Fruit fly (Drosophila melanogaster): ENCODE results near the gene eRF3.

Gene eRF3

dm6 chr2L:12487311-12487710 is 53.1 kb downstream of the eRF3 start (continued):
- TF ChIP-seq CG2199 (GFP tag; IDR thresholded peaks at IDR 0.05) (no peak), CHES-1-like (GFP tag; optimal IDR thresholded peaks at IDR 0.05) (no peak), CG11398 (GFP tag; optimal IDR thresholded peaks at IDR 0.05) (no peak), H2.0 (GFP tag; IDR thresholded peaks at IDR 0.05) (no peak), CG16863 (GFP tag; optimal IDR thresholded peaks at IDR 0.05) (no peak), ftz-f1 (GFP tag; optimal IDR thresholded peaks at IDR 0.05) (no peak), CG4328 (GFP tag; optimal IDR thresholded peaks at IDR 0.05) (no peak), Antp (GFP tag; optimal IDR thresholded peaks at IDR 0.05) (no peak), ap (GFP tag; IDR thresholded peaks at IDR 0.05) (no peak), CG11247 (GFP tag; IDR thresholded peaks at IDR 0.05) (no peak), ssp (GFP tag; IDR thresholded peaks at IDR 0.05) (no peak), CG6654 (GFP tag; optimal IDR thresholded peaks at IDR 0.05) (no peak), CG4730 (GFP tag; IDR thresholded peaks at IDR 0.05) (no peak), ind (GFP tag; optimal IDR thresholded peaks at IDR 0.05) (no peak), insv (GFP tag; optimal IDR thresholded peaks at IDR 0.05) (no peak), CG14050 (GFP tag; IDR thresholded peaks at IDR 0.05) (no peak), CG4424 (GFP tag; optimal IDR thresholded peaks at IDR 0.05) (no peak), pzg (GFP tag; optimal IDR thresholded peaks at IDR 0.05) (no peak), CG42726 (GFP tag; IDR thresholded peaks at IDR 0.05; ENCODE audit: partially characterized antibody) (no peak), sob (GFP tag; IDR thresholded peaks at IDR 0.05) (0 out of 2 replicates have a peak, but pooled peaks have one; percentile 21), crol (GFP tag; IDR thresholded peaks at IDR 0.05) (no peak), da (GFP tag; optimal IDR thresholded peaks at IDR 0.05) (no peak), CG12219 (GFP tag; optimal IDR thresholded peaks at IDR 0.05) (peak; percentile 44), CG13287 (GFP tag; IDR thresholded peaks at IDR 0.05; ENCODE audit: partially characterized antibody) (no peak), CG4707 (GFP tag; optimal IDR thresholded peaks at IDR 0.05) (peak; percentile 75), Hr51 (GFP tag; optimal IDR thresholded peaks at IDR 0.05) (peak in 1 of 2 experiments; percentile 12), Doc3 (GFP tag; IDR thresholded peaks at IDR 0.05; ENCODE audit: partially characterized antibody) (no peak), CG10462 (GFP tag; optimal IDR thresholded peaks at IDR 0.05) (peak; percentile 16), MTF-1 (GFP tag; optimal IDR thresholded peaks at IDR 0.05; ENCODE audit: borderline replicate concordance) (peak; percentile 69), CG6765 (GFP tag; optimal IDR thresholded peaks at IDR 0.05) (no peak), Usf (GFP tag; optimal IDR thresholded peaks at IDR 0.05) (no peak), CG34376 (GFP tag; optimal IDR thresholded peaks at IDR 0.05) (no peak), Myb (GFP tag; optimal IDR thresholded peaks at IDR 0.05) (no peak), CG12299 (tag; optimal IDR thresholded peaks at IDR 0.05) (no peak), CG2116 (GFP tag; optimal IDR thresholded peaks at IDR 0.05) (peak; percentile 22), CG6175 (GFP tag; IDR thresholded peaks at IDR 0.05) (no peak), CG10959 (GFP tag; IDR thresholded peaks at IDR 0.05) (no peak), CG14710 (tag; optimal IDR thresholded peaks at IDR 0.05) (peak; percentile 51), CG3065 (GFP tag; optimal IDR thresholded peaks at IDR 0.05) (no peak), CG17912 (GFP tag; optimal IDR thresholded peaks at IDR 0.05) (peak; percentile 70), tll (GFP tag; optimal IDR thresholded peaks at IDR 0.05) (peak in 1 of 2 experiments; percentile 52), CG15479 (GFP tag; optimal IDR thresholded peaks at IDR 0.05) (no peak), h (optimal IDR thresholded peaks at IDR 0.05) (no peak), NC2β (GFP tag; optimal IDR thresholded peaks at IDR 0.05) (no peak), CG14014 (GFP tag; IDR thresholded peaks at IDR 0.05) (no peak; the same call in 1 of the 2 replicates), CG4854 (GFP tag; optimal IDR thresholded peaks at IDR 0.05) (no peak), Med (GFP tag) (peak; percentile 42), CG2889 (GFP tag; IDR thresholded peaks at IDR 0.05) (no peak), peb (GFP tag; IDR thresholded peaks at IDR 0.05) (no peak), Stat92E (GFP tag; optimal IDR thresholded peaks at IDR 0.05) (no peak), CG9727 (GFP tag; optimal IDR thresholded peaks at IDR 0.05) (peak; percentile 39), D19A (tag; optimal IDR thresholded peaks at IDR 0.05) (peak; percentile 32)

Data from whole organism, embryonic.